Worm (Caenorhabditis elegans) whole organism, mixed stage, embryonic: Measurements from ENCODE around the gene F14D2.19.
"Not testable (repeated sequence)": the region's sequence is repeated elsewhere in the genome, so short reads cannot be mapped to it uniquely, and the experiment has no call there.

ENCODE experiments used
- M03D4.4 ChIP-seq: sonication (generic microtip); optimal IDR thresholded peaks from 2 replicates; lab custom pipeline; 2017; ENCODE audit warnings: mild to moderate bottlenecking, missing genetic modification characterization, missing compliant biosample characterization
- blmp-1 ChIP-seq: fragments of 150-350 bp; optimal IDR thresholded peaks from 2 replicates; lab custom pipeline; 2014; ENCODE audit warnings: missing biosample characterization, missing genetic modification characterization
- ceh-39 ChIP-seq: fragments of 150-350 bp; optimal IDR thresholded peaks from 2 replicates; lab custom pipeline; 2014; ENCODE audit warnings: missing biosample characterization, missing genetic modification characterization
- ceh-43 ChIP-seq: fragments of 200-800 bp; sonication (Bioruptor generic); optimal IDR thresholded peaks from 2 replicates; lab custom pipeline; 2018; ENCODE audit warnings: mild to moderate bottlenecking, missing genetic modification characterization, moderate library complexity, missing compliant biosample characterization
- ces-1 ChIP-seq: fragments of 150-350 bp; optimal IDR thresholded peaks from 2 replicates; lab custom pipeline; 2014; ENCODE audit warnings: missing biosample characterization, missing genetic modification reagents, missing genetic modification characterization
- cnd-1 ChIP-seq: fragments of 200-800 bp; sonication (Bioruptor generic); optimal IDR thresholded peaks from 2 replicates; lab custom pipeline; 2018; ENCODE audit warnings: mild to moderate bottlenecking, missing genetic modification characterization, missing compliant biosample characterization
- elt-1 ChIP-seq: sonication (generic microtip); optimal IDR thresholded peaks from 2 replicates; lab custom pipeline; 2017; ENCODE audit warnings: missing genetic modification characterization, mild to moderate bottlenecking, missing compliant biosample characterization, antibody characterized with exemption, moderate library complexity, borderline replicate concordance; ENCODE audit not compliant: insufficient read depth
- elt-3 ChIP-seq: fragments of 150-350 bp; optimal IDR thresholded peaks from 2 replicates; lab custom pipeline; 2014; ENCODE audit warnings: missing biosample characterization, missing genetic modification characterization
- flh-1 ChIP-seq: fragments of 200-800 bp; sonication (Bioruptor generic); optimal IDR thresholded peaks from 2 replicates; lab custom pipeline; 2018; ENCODE audit warnings: mild to moderate bottlenecking, missing genetic modification characterization, moderate library complexity, missing compliant biosample characterization
- ham-2 ChIP-seq: fragments of 200-800 bp; sonication (Bioruptor generic); optimal IDR thresholded peaks from 2 replicates; lab custom pipeline; 2018; ENCODE audit warnings: mild to moderate bottlenecking, missing genetic modification characterization, missing compliant biosample characterization
- hlh-1 ChIP-seq: fragments of 150-350 bp; optimal IDR thresholded peaks from 2 replicates; lab custom pipeline; 2014; ENCODE audit warnings: missing biosample characterization, missing genetic modification reagents, missing genetic modification characterization
- lin-13 ChIP-seq: fragments of 150-350 bp; optimal IDR thresholded peaks from 2 replicates; lab custom pipeline; 2014; ENCODE audit warnings: missing biosample characterization, missing genetic modification characterization
- mab-5 ChIP-seq: fragments of 150-350 bp; optimal IDR thresholded peaks from 2 replicates; lab custom pipeline; 2014; ENCODE audit warnings: missing biosample characterization, missing genetic modification characterization
- mep-1 ChIP-seq: fragments of 150-350 bp; optimal IDR thresholded peaks from 2 replicates; lab custom pipeline; 2017; ENCODE audit warnings: missing biosample characterization, missing genetic modification reagents, missing genetic modification characterization, inconsistent platforms
- nhr-12 ChIP-seq: fragments of 150-350 bp; optimal IDR thresholded peaks from 2 replicates; lab custom pipeline; 2014; ENCODE audit warnings: missing biosample characterization, missing genetic modification characterization
- nhr-237 ChIP-seq: fragments of 150-350 bp; optimal IDR thresholded peaks from 2 replicates; lab custom pipeline; 2014; ENCODE audit warnings: missing biosample characterization, missing genetic modification characterization
- nhr-28 ChIP-seq: fragments of 150-350 bp; optimal IDR thresholded peaks from 2 replicates; lab custom pipeline; 2014; ENCODE audit warnings: missing biosample characterization, missing genetic modification characterization
- nhr-76 ChIP-seq: sonication (generic microtip); optimal IDR thresholded peaks from 2 replicates; lab custom pipeline; 2017; ENCODE audit warnings: missing biosample characterization, missing genetic modification characterization
- pha-4 ChIP-seq: fragments of 150-350 bp; optimal IDR thresholded peaks from 2 replicates; lab custom pipeline; 2018; ENCODE audit warnings: missing biosample characterization, missing genetic modification reagents, missing genetic modification characterization
- sem-2 ChIP-seq: fragments of 200-800 bp; sonication (Bioruptor generic); optimal IDR thresholded peaks from 2 replicates; lab custom pipeline; 2018; ENCODE audit warnings: mild to moderate bottlenecking, missing genetic modification characterization, missing compliant biosample characterization
- snpc-4 ChIP-seq: fragments of 150-350 bp; optimal IDR thresholded peaks from 2 replicates; lab custom pipeline; 2014; ENCODE audit warnings: missing biosample characterization, missing genetic modification characterization
- sptf-1 ChIP-seq: sonication (generic microtip); optimal IDR thresholded peaks from 2 replicates; lab custom pipeline; 2017; ENCODE audit warnings: mild to moderate bottlenecking, missing genetic modification characterization, moderate library complexity, missing compliant biosample characterization
- tbx-8 ChIP-seq: fragments of 200-800 bp; sonication (Bioruptor generic); optimal IDR thresholded peaks from 2 replicates; lab custom pipeline; 2018; ENCODE audit warnings: mild to moderate bottlenecking, missing genetic modification characterization, moderate library complexity, missing compliant biosample characterization
- unc-120 ChIP-seq: sonication (generic microtip); optimal IDR thresholded peaks from 2 replicates; lab custom pipeline; 2017; ENCODE audit warnings: missing genetic modification characterization, missing compliant biosample characterization; ENCODE audit not compliant: poor library complexity, severe bottlenecking
- unc-62 ChIP-seq: fragments of 150-350 bp; optimal IDR thresholded peaks from 2 replicates; lab custom pipeline; 2014; ENCODE audit warnings: missing biosample characterization, missing genetic modification reagents, missing genetic modification characterization
- zip-8 ChIP-seq: fragments of 150-350 bp; optimal IDR thresholded peaks from 2 replicates; lab custom pipeline; 2014; ENCODE audit warnings: missing biosample characterization, missing genetic modification characterization
- ztf-11 ChIP-seq: fragments of 150-350 bp; optimal IDR thresholded peaks from 2 replicates; lab custom pipeline; 2014; ENCODE audit warnings: missing biosample characterization, missing genetic modification characterization

Gene F14D2.19

ce11 chrII:3303582-3303981 is 33.4 kb downstream of the F14D2.19 start:
- no peak for TF ChIP-seq unc-120 (tag; lab: Kevin White, UChicago)
- TF ChIP-seq cnd-1 (tag; lab: Kevin White, UChicago) = no peak
- TF ChIP-seq mep-1 (tag; lab: Kevin White, UChicago) = no peak
- peak; percentile 21 for TF ChIP-seq pha-4 (tag; lab: Kevin White, UChicago)
- no peak for TF ChIP-seq snpc-4 (tag; lab: Kevin White, UChicago)
- TF ChIP-seq nhr-12 (tag; lab: Kevin White, UChicago) = no peak
- TF ChIP-seq tbx-8 = no peak
- TF ChIP-seq blmp-1 (tag; lab: Kevin White, UChicago) = no peak
- TF ChIP-seq ces-1 (GFP tag; lab: Kevin White, UChicago) = peak; percentile 45

ce11 chrII:3299457-3299856 is 37.5 kb downstream of the F14D2.19 start, which contains the start of gene btb-22:
Gene btb-22, plus strand, starts transcription at chrII:3299757.
- TF ChIP-seq hlh-1 (tag; lab: Kevin White, UChicago) (no peak), mep-1 (tag; lab: Kevin White, UChicago) (no peak)

ce11 chrII:3297914-3298313 is 39.0 kb downstream of the F14D2.19 start, which contains the start of gene btb-18:
Gene btb-18, plus strand, starts transcription at chrII:3298214.
- no peak for TF ChIP-seq nhr-28 (tag; lab: Kevin White, UChicago)
- TF ChIP-seq snpc-4 (tag; lab: Kevin White, UChicago) = no peak
- TF ChIP-seq unc-120 (tag; lab: Kevin White, UChicago) = no peak
- no peak for TF ChIP-seq mep-1 (tag; lab: Kevin White, UChicago)
- no peak for TF ChIP-seq nhr-12 (tag; lab: Kevin White, UChicago)
- TF ChIP-seq elt-3 (tag; lab: Kevin White, UChicago) = no peak
- TF ChIP-seq sem-2 (GFP tag; lab: Kevin White, UChicago) = no peak
- no peak for TF ChIP-seq mab-5 (tag; lab: Kevin White, UChicago)
- TF ChIP-seq nhr-76 (tag; lab: Kevin White, UChicago) = no peak
- TF ChIP-seq ceh-43 = no peak

- no peak for TF ChIP-seq ceh-39
- TF ChIP-seq ham-2 (GFP tag; lab: Kevin White, UChicago) = no peak
- TF ChIP-seq M03D4.4 (tag; lab: Kevin White, UChicago) = no peak
- TF ChIP-seq ztf-11 (tag; lab: Kevin White, UChicago) = no peak
- TF ChIP-seq unc-62 (GFP tag; lab: Kevin White, UChicago) = no peak
- TF ChIP-seq snpc-4 (tag; lab: Kevin White, UChicago) = no peak
- TF ChIP-seq sem-2 (GFP tag; lab: Kevin White, UChicago) = no peak
- TF ChIP-seq mab-5 (tag; lab: Kevin White, UChicago) = no peak
- no peak for TF ChIP-seq ces-1 (GFP tag; lab: Kevin White, UChicago)
- no peak for TF ChIP-seq lin-13
Measured at ce11 chrII:3296644-3297043, 40.3 kb downstream of the F14D2.19 start, which contains the start of gene btb-16. Gene btb-16, plus strand, starts transcription at chrII:3296883.

- TF ChIP-seq lin-13 (no peak), elt-3 (tag; lab: Kevin White, UChicago) (no peak), elt-1 (tag; lab: Kevin White, UChicago) (no peak), blmp-1 (tag; lab: Kevin White, UChicago) (no peak), nhr-12 (tag; lab: Kevin White, UChicago) (no peak), unc-62 (GFP tag; lab: Kevin White, UChicago) (no peak), flh-1 (no peak), nhr-28 (tag; lab: Kevin White, UChicago) (no peak), zip-8 (tag; lab: Kevin White, UChicago) (no peak)
Measured at ce11 chrII:3295193-3295592, 41.7 kb downstream of the F14D2.19 start, which contains the start of gene btb-17. Gene btb-17, plus strand, starts transcription at chrII:3295405.

ce11 chrII:3290544-3290943 is 46.4 kb downstream of the F14D2.19 start, which contains the start of gene F39E9.14:
Gene F39E9.14, minus strand, starts transcription at chrII:3290644.
- TF ChIP-seq sptf-1; mab-5 (tag; lab: Kevin White, UChicago); nhr-237 (tag; lab: Kevin White, UChicago): not testable (repeated sequence)
